Worm (Caenorhabditis elegans) whole organism, L3 larva: ENCODE results near the gene mdf-1.

ENCODE experiments used
- egl-27 ChIP-seq: sonication (generic microtip); optimal IDR thresholded peaks from 4 replicates; lab custom pipeline; 2017; ENCODE audit warnings: missing biosample characterization, missing genetic modification reagents, missing genetic modification characterization
- jun-1 ChIP-seq: fragments of 150-350 bp; optimal IDR thresholded peaks from 2 replicates; lab custom pipeline; 2014; ENCODE audit warnings: missing biosample characterization, missing genetic modification reagents, missing genetic modification characterization
- nhr-67 ChIP-seq: fragments of 150-350 bp; optimal IDR thresholded peaks from 2 replicates; lab custom pipeline; 2014; ENCODE audit warnings: missing biosample characterization, missing genetic modification characterization
- snpc-4 ChIP-seq: fragments of 150-350 bp; optimal IDR thresholded peaks from 2 replicates; lab custom pipeline; 2014; ENCODE audit warnings: missing biosample characterization, missing genetic modification characterization
- tbx-2 ChIP-seq: sonication (generic microtip); optimal IDR thresholded peaks from 2 replicates; lab custom pipeline; 2016; ENCODE audit warnings: mild to moderate bottlenecking, missing genetic modification characterization, missing compliant biosample characterization
- unc-62 ChIP-seq: fragments of 150-350 bp; sonication (generic microtip); optimal IDR thresholded peaks from 4 replicates; lab custom pipeline; 2014; ENCODE audit warnings: missing biosample characterization, missing genetic modification reagents, missing genetic modification characterization

ce11 chrV:9561624-9562179 lies 17.7 kb upstream of the mdf-1 start, which contains the start of gene rgef-1:
- TF ChIP-seq unc-62 (GFP tag; lab: Kevin White, UChicago) = peak; percentile 16
- TF ChIP-seq tbx-2 (tag; lab: Kevin White, UChicago) = peak; percentile 33
- TF ChIP-seq egl-27 (tag; lab: Kevin White, UChicago) = no peak
- TF ChIP-seq snpc-4 (tag; lab: Kevin White, UChicago) = peak; percentile 24
- TF ChIP-seq nhr-67 (tag; lab: Kevin White, UChicago) = no peak
- no peak for TF ChIP-seq jun-1 (tag; lab: Kevin White, UChicago)
